Worm (Caenorhabditis elegans): ENCODE measurements around the gene K06H6.5.

K06H6.5 gene

DNA sequence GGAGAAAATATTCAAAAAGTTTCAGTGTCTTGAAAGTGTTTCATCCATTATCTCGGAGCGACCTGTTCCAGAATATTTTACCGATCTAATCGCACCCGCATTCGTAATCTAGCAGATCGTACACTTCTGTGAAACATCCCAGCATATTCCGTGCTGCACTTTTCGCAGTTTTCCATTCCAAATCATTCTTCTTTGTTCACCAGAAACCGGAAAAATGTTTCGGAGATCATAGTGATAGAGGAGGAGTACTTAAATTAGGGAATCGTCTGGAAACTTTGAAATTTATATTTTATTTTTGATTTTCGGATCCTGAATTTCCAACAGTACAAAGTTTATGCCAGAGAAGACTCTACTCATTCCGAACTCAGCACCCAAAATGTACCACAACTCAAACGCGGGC is 9.3 kb downstream of the K06H6.5 start, which contains the start of gene K06H6.2:
TSS of gene K06H6.2 (plus strand) at position 301 of the 400 bp plus-strand sequence.
- TF ChIP-seq unc-39 (tag; optimal IDR thresholded peaks at IDR 0.05) = no peak
- no peak for TF ChIP-seq elt-3 (tag; optimal IDR thresholded peaks at IDR 0.05)
- TF ChIP-seq nhr-11 (tag; optimal IDR thresholded peaks at IDR 0.05) = no peak

DNA sequence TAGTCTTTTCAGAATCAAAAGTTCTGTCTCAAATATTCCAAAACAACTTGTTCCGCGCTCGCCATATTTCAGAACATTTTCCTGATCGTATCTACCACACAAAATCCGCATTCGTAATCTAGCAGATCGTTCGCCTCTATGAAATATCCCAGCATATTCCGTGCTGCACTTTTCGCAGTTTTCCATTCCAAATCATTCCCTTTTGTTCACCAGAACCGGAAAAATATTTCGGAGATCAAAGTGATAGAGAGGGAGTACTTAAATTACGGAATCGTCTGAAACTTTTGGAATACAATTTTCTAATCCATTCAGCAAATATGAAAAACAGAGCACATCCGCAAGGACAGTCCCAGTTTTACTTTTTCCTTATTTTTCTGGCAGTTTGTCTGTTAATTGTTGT is 11.6 kb downstream of the K06H6.5 start, which contains the start of gene K06H6.1:
TSS of gene K06H6.1 (plus strand) at position 301 of the 400 bp plus-strand sequence.
- TF ChIP-seq alr-1 (tag; optimal IDR thresholded peaks at IDR 0.05) (no peak), ztf-1 (GFP tag; conservative IDR thresholded peaks at IDR 0.05) (no peak), unc-39 (tag; optimal IDR thresholded peaks at IDR 0.05) (no peak), egl-27 (tag; optimal IDR thresholded peaks at IDR 0.05) (no peak), nhr-10 (tag; optimal IDR thresholded peaks at IDR 0.05) (no peak), gmeb-1 (tag; optimal IDR thresholded peaks at IDR 0.05) (no peak), C34F6.9 (tag; optimal IDR thresholded peaks at IDR 0.05) (no peak)

- TF ChIP-seq peb-1 (tag; optimal IDR thresholded peaks at IDR 0.05) = no peak
These were observed 14.0 kb downstream of the K06H6.5 start, which contains the start of gene ZK488.6 for ce11 chrV:590182-590581. ZK488.6 (plus strand) TSS chrV:590482.

DNA sequence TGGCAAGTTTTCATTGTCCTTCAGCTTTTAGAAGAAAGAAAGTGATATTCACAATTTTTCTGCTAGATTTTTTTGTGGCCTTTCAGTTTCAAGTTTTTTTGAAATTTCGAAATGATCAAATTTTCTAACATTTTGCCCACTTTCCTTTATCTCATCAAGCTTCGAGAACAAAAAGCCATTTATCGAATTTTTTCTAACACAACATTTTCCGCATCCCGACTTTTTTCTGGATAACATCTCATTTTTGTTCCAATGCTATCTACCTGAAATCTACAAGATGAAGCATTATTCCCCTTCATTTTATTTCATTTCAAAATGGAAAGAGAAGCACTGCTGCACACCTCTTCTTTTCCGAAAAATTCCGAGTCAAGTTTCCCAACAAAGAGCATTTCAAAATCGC is 16.8 kb downstream of the K06H6.5 start, which contains the start of gene ZK488.5:
TSS of gene ZK488.5 (plus strand) at position 301 of the 400 bp plus-strand sequence.
- TF ChIP-seq ztf-1 (GFP tag; conservative IDR thresholded peaks at IDR 0.05) (no peak), elt-3 (tag; optimal IDR thresholded peaks at IDR 0.05) (no peak), egl-27 (tag; optimal IDR thresholded peaks at IDR 0.05) (no peak), nhr-6 (tag; optimal IDR thresholded peaks at IDR 0.05) (no peak), lin-11 (tag; optimal IDR thresholded peaks at IDR 0.05) (no peak), nhr-25 (tag; optimal IDR thresholded peaks at IDR 0.05) (no peak), unc-39 (tag; optimal IDR thresholded peaks at IDR 0.05) (no peak), nhr-237 (tag; optimal IDR thresholded peaks at IDR 0.05) (no peak), mdl-1 (tag; optimal IDR thresholded peaks at IDR 0.05) (no peak), lsy-2 (tag; optimal IDR thresholded peaks at IDR 0.05) (no peak), elt-1 (tag; optimal IDR thresholded peaks at IDR 0.05) (no peak), unc-62 (GFP tag; optimal IDR thresholded peaks at IDR 0.05) (no peak), nhr-12 (tag; optimal IDR thresholded peaks at IDR 0.05) (no peak), sem-4 (tag; optimal IDR thresholded peaks at IDR 0.05) (no peak), crh-2 (tag; optimal IDR thresholded peaks at IDR 0.05) (no peak), sma-3 (GFP tag; optimal IDR thresholded peaks at IDR 0.05) (no peak)

- TF ChIP-seq ceh-16 (tag; optimal IDR thresholded peaks at IDR 0.05) (peak; percentile 83), elt-1 (tag; optimal IDR thresholded peaks at IDR 0.05) (peak; percentile 29), sma-9 (GFP tag; optimal IDR thresholded peaks at IDR 0.05) (peak; percentile 76), sma-9 (tag; optimal IDR thresholded peaks at IDR 0.05) (no peak), peb-1 (tag; optimal IDR thresholded peaks at IDR 0.05) (no peak)
These were observed 20.8 kb downstream of the K06H6.5 start for ce11 chrV:596923-597322.

ce11 chrV:597823-598222 is 21.7 kb downstream of the K06H6.5 start:
- TF ChIP-seq alr-1 (tag; optimal IDR thresholded peaks at IDR 0.05) = no peak
- TF ChIP-seq nhr-77 (tag; optimal IDR thresholded peaks at IDR 0.05) = no peak
- peak; percentile 24 for TF ChIP-seq nhr-25 (tag; optimal IDR thresholded peaks at IDR 0.05)
- no peak for TF ChIP-seq mdl-1 (tag; optimal IDR thresholded peaks at IDR 0.05)
- TF ChIP-seq peb-1 (tag; optimal IDR thresholded peaks at IDR 0.05) = no peak
- TF ChIP-seq sma-3 (GFP tag; optimal IDR thresholded peaks at IDR 0.05) = no peak
- TF ChIP-seq nhr-129 (tag; optimal IDR thresholded peaks at IDR 0.05) = no peak
- no peak for TF ChIP-seq ZK546.5 (tag; optimal IDR thresholded peaks at IDR 0.05)
- TF ChIP-seq mbf-1 (tag; optimal IDR thresholded peaks at IDR 0.05) = no peak
- no peak for TF ChIP-seq unc-55 (GFP tag; optimal IDR thresholded peaks at IDR 0.05)
- no peak for TF ChIP-seq C34F6.9 (tag; optimal IDR thresholded peaks at IDR 0.05)
- TF ChIP-seq R02D3.7 (tag; optimal IDR thresholded peaks at IDR 0.05) = no peak
- TF ChIP-seq nhr-237 (tag; optimal IDR thresholded peaks at IDR 0.05) = no peak
- peak; percentile 61 for TF ChIP-seq ceh-16 (tag; optimal IDR thresholded peaks at IDR 0.05)
- TF ChIP-seq sma-9 (GFP tag; optimal IDR thresholded peaks at IDR 0.05) = peak; percentile 66
- TF ChIP-seq sma-9 (tag; optimal IDR thresholded peaks at IDR 0.05) = no peak
- TF ChIP-seq fos-1 (tag; optimal IDR thresholded peaks at IDR 0.05) = no peak
- no peak for TF ChIP-seq aly-2 (tag; optimal IDR thresholded peaks at IDR 0.05)
- TF ChIP-seq nhr-6 (tag; optimal IDR thresholded peaks at IDR 0.05) = no peak
- peak; percentile 72 for TF ChIP-seq elt-1 (tag; optimal IDR thresholded peaks at IDR 0.05)
